Fruit fly (Drosophila melanogaster) whole organism: Measurements from ENCODE around the gene MED20.

ENCODE experiments used
- CG8478 ChIP-seq: fragments of >200 bp; optimal IDR thresholded peaks from 2 replicates; lab custom pipeline; 2018; ENCODE audit warnings: inconsistent platforms
- Dll ChIP-seq: fragments of >200 bp; optimal IDR thresholded peaks from 2 replicates; lab custom pipeline; 2017
- EcR ChIP-seq, 2 experiments: fragments of >200 bp; optimal IDR thresholded peaks; 2 replicates each; lab custom pipeline; 2017; ENCODE audit warnings: missing biosample characterization in 2 of 2, missing genetic modification characterization in 2 of 2, missing genetic modification reagents in 2 of 2
- pan ChIP-seq: fragments of >200 bp; optimal IDR thresholded peaks from 2 replicates; lab custom pipeline; 2017
- psq ChIP-seq: fragments of >200 bp; optimal IDR thresholded peaks from 2 replicates; lab custom pipeline; 2017
- usp ChIP-seq: fragments of >200 bp; optimal IDR thresholded peaks from 2 replicates; lab custom pipeline; 2017; ENCODE audit warnings: missing biosample characterization, missing genetic modification characterization, mixed read lengths

Gene MED20

dm6 chr2L:8072692-8073091 is at the start of gene MED20, which contains the start of gene Trf:
MED20 (minus strand) TSS chr2L:8072848.
Trf (plus strand) TSS chr2L:8072895.
- TF ChIP-seq Dll (lab: Kevin White, UChicago), result no peak
- no peak for TF ChIP-seq usp (GFP tag; lab: Kevin White, UChicago)

- TF ChIP-seq Dll (lab: Kevin White, UChicago), result no peak
- no peak for TF ChIP-seq pan (lab: Kevin White, UChicago)
- TF ChIP-seq psq (lab: Kevin White, UChicago), result no peak
- no peak for TF ChIP-seq CG8478 (lab: Kevin White, UChicago)
- TF ChIP-seq usp (GFP tag; lab: Kevin White, UChicago), result no peak
- no peak for TF ChIP-seq EcR (GFP tag; optimal IDR thresholded peaks at IDR 0.05; lab: Kevin White, UChicago)
Observed at dm6 chr2L:8116632-8117193, 44.1 kb upstream of the MED20 start.

dm6 chr2L:8110549-8111438 is 38.1 kb upstream of the MED20 start:
- TF ChIP-seq EcR (GFP tag; optimal IDR thresholded peaks at IDR 0.05; lab: Kevin White, UChicago), result no peak
- no peak for TF ChIP-seq Dll (lab: Kevin White, UChicago)
- TF ChIP-seq pan (lab: Kevin White, UChicago), result no peak
- no peak for TF ChIP-seq CG8478 (lab: Kevin White, UChicago)
- no peak for TF ChIP-seq psq (lab: Kevin White, UChicago)
- TF ChIP-seq usp (GFP tag; lab: Kevin White, UChicago), result no peak

- TF ChIP-seq CG8478 (lab: Kevin White, UChicago), result no peak
- TF ChIP-seq psq (lab: Kevin White, UChicago), result no peak
- TF ChIP-seq usp (GFP tag; lab: Kevin White, UChicago), result no peak
- TF ChIP-seq pan (lab: Kevin White, UChicago), result no peak
- no peak for TF ChIP-seq EcR (GFP tag; optimal IDR thresholded peaks at IDR 0.05; lab: Kevin White, UChicago)
- TF ChIP-seq Dll (lab: Kevin White, UChicago), result no peak
Observed at dm6 chr2L:8104706-8105105, 32.1 kb upstream of the MED20 start.

dm6 chr2L:8104094-8104493 is 31.4 kb upstream of the MED20 start:
- TF ChIP-seq Dll (lab: Kevin White, UChicago) (no peak), EcR (GFP tag; optimal IDR thresholded peaks at IDR 0.05; lab: Kevin White, UChicago) (no peak), pan (lab: Kevin White, UChicago) (no peak), psq (lab: Kevin White, UChicago) (no peak), CG8478 (lab: Kevin White, UChicago) (peak; percentile 49)

dm6 chr2L:8103073-8103472 is 30.4 kb upstream of the MED20 start:
- TF ChIP-seq pan (lab: Kevin White, UChicago), result peak; percentile 46
- no peak for TF ChIP-seq CG8478 (lab: Kevin White, UChicago)
- TF ChIP-seq EcR (GFP tag; optimal IDR thresholded peaks at IDR 0.05; lab: Kevin White, UChicago), result no peak
- no peak for TF ChIP-seq usp (GFP tag; lab: Kevin White, UChicago)
- TF ChIP-seq psq (lab: Kevin White, UChicago), result no peak

dm6 chr2L:8100489-8101352 is 28.1 kb upstream of the MED20 start:
- TF ChIP-seq usp (GFP tag; lab: Kevin White, UChicago) (no peak), CG8478 (lab: Kevin White, UChicago) (no peak), psq (lab: Kevin White, UChicago) (no peak)

dm6 chr2L:8099615-8100375 is 27.1 kb upstream of the MED20 start:
- TF ChIP-seq CG8478 (lab: Kevin White, UChicago) (peak; percentile 23), pan (lab: Kevin White, UChicago) (no peak)

- no peak for TF ChIP-seq psq (lab: Kevin White, UChicago)
- no peak for TF ChIP-seq Dll (lab: Kevin White, UChicago)
- no peak for TF ChIP-seq pan (lab: Kevin White, UChicago)
- no peak for TF ChIP-seq CG8478 (lab: Kevin White, UChicago)
- TF ChIP-seq EcR (GFP tag; optimal IDR thresholded peaks at IDR 0.05; lab: Kevin White, UChicago), result no peak
- TF ChIP-seq usp (GFP tag; lab: Kevin White, UChicago), result no peak
Observed at dm6 chr2L:8099050-8099449, 26.4 kb upstream of the MED20 start.

dm6 chr2L:8097964-8098945 is 25.6 kb upstream of the MED20 start:
- TF ChIP-seq EcR (GFP tag; optimal IDR thresholded peaks at IDR 0.05; lab: Kevin White, UChicago), result no peak
- TF ChIP-seq CG8478 (lab: Kevin White, UChicago), result no peak
- no peak for TF ChIP-seq usp (GFP tag; lab: Kevin White, UChicago)
- TF ChIP-seq Dll (lab: Kevin White, UChicago), result no peak
- TF ChIP-seq psq (lab: Kevin White, UChicago), result no peak
- TF ChIP-seq pan (lab: Kevin White, UChicago), result no peak
